Fruit fly (Drosophila melanogaster) whole organism, embryonic: ENCODE results near the gene drl.

Experiments used
- ATbp ChIP-seq: fragments of 200-800 bp; sonication (Bioruptor generic); optimal IDR thresholded peaks from 2 replicates; lab custom pipeline; 2017; ENCODE audit warnings: missing biosample characterization, mild to moderate bottlenecking, missing genetic modification characterization, missing genetic modification reagents
- CG10321 ChIP-seq: fragments of 200-800 bp; sonication (Bioruptor generic); IDR thresholded peaks from 2 replicates; pipeline ENCODE4 v1.3.6; 2022; ENCODE audit warnings: missing biosample characterization, missing genetic modification characterization
- CG11456 ChIP-seq: fragments of 200-800 bp; sonication (Bioruptor generic); IDR thresholded peaks from 3 replicates; pipeline ENCODE4 v1.3.6; 2022; ENCODE audit warnings: missing biosample characterization, missing genetic modification characterization
- CG11504 ChIP-seq: fragments of 200-800 bp; sonication (Bioruptor generic); optimal IDR thresholded peaks from 3 replicates; lab custom pipeline; 2019; ENCODE audit warnings: missing biosample characterization, mild to moderate bottlenecking, missing genetic modification characterization, moderate library complexity
- CG11696 ChIP-seq: fragments of 200-800 bp; sonication (Bioruptor generic); IDR thresholded peaks from 2 replicates; pipeline ENCODE4 v1.3.6; 2022; ENCODE audit warnings: missing biosample characterization, missing genetic modification characterization
- CG12071 ChIP-seq: fragments of 200-800 bp; sonication (Bioruptor generic); optimal IDR thresholded peaks from 3 replicates; lab custom pipeline; 2018; ENCODE audit warnings: missing biosample characterization, mild to moderate bottlenecking, missing genetic modification characterization
- CG13624 ChIP-seq: fragments of 200-800 bp; sonication (Bioruptor generic); optimal IDR thresholded peaks from 2 replicates; lab custom pipeline; 2016; ENCODE audit warnings: missing biosample characterization, missing genetic modification characterization
- CG14710 ChIP-seq: fragments of 200-800 bp; sonication (Bioruptor generic); optimal IDR thresholded peaks from 3 replicates; lab custom pipeline; 2019; ENCODE audit warnings: missing biosample characterization, mild to moderate bottlenecking, missing genetic modification characterization, moderate library complexity
- CG17361 ChIP-seq: fragments of 200-800 bp; sonication (Bioruptor generic); IDR thresholded peaks from 3 replicates; pipeline ENCODE4 v1.3.6; 2022; ENCODE audit warnings: missing biosample characterization, missing genetic modification characterization
- CG17385 ChIP-seq: fragments of 200-800 bp; sonication (Bioruptor generic); optimal IDR thresholded peaks from 3 replicates; lab custom pipeline; 2018; ENCODE audit warnings: missing biosample characterization, mild to moderate bottlenecking, missing genetic modification characterization
- CG17802 ChIP-seq: fragments of 200-800 bp; sonication (Bioruptor generic); optimal IDR thresholded peaks from 2 replicates; lab custom pipeline; 2018; ENCODE audit warnings: missing biosample characterization, mild to moderate bottlenecking, missing genetic modification characterization, moderate library complexity
- CG1832 ChIP-seq: fragments of 200-800 bp; sonication (Bioruptor generic); optimal IDR thresholded peaks from 2 replicates; lab custom pipeline; 2017; ENCODE audit warnings: missing biosample characterization, mild to moderate bottlenecking, missing genetic modification characterization, inconsistent platforms
- CG5953 ChIP-seq: fragments of 200-800 bp; sonication (Bioruptor generic); IDR thresholded peaks from 2 replicates; pipeline ENCODE4 v1.3.6; 2022; ENCODE audit warnings: missing biosample characterization, missing genetic modification characterization
- CG6175 ChIP-seq: fragments of 200-800 bp; sonication (Bioruptor generic); IDR thresholded peaks from 3 replicates; pipeline ENCODE4 v1.3.6; 2022; ENCODE audit warnings: missing biosample characterization, missing genetic modification characterization
- CG7987 ChIP-seq: fragments of 200-800 bp; sonication (Bioruptor generic); optimal IDR thresholded peaks from 2 replicates; lab custom pipeline; 2018; ENCODE audit warnings: missing biosample characterization, mild to moderate bottlenecking, missing genetic modification characterization, moderate library complexity
- CG9797 ChIP-seq: fragments of 200-800 bp; sonication (Bioruptor generic); optimal IDR thresholded peaks from 3 replicates; lab custom pipeline; 2018; ENCODE audit warnings: missing biosample characterization, mild to moderate bottlenecking, missing genetic modification characterization
- CoRest ChIP-seq: fragments of 200-800 bp; sonication (Bioruptor generic); optimal IDR thresholded peaks from 3 replicates; lab custom pipeline; 2018; ENCODE audit warnings: missing biosample characterization, mild to moderate bottlenecking, missing genetic modification characterization, moderate library complexity
- Dip2 ChIP-seq: fragments of 200-800 bp; sonication (Bioruptor generic); IDR thresholded peaks from 2 replicates; pipeline ENCODE4 v1.3.6; 2022; ENCODE audit warnings: missing biosample characterization, missing genetic modification characterization
- E2f2 ChIP-seq: fragments of 200-800 bp; sonication (Bioruptor generic); IDR thresholded peaks from 2 replicates; pipeline ENCODE4 v1.3.6; 2022; ENCODE audit warnings: missing biosample characterization, missing genetic modification characterization
- Elba2 ChIP-seq: fragments of 200-800 bp; sonication (Bioruptor generic); optimal IDR thresholded peaks from 3 replicates; lab custom pipeline; 2016; ENCODE audit warnings: missing biosample characterization, missing genetic modification characterization
- Fer2 ChIP-seq: fragments of 200-800 bp; sonication (Bioruptor generic); optimal IDR thresholded peaks from 2 replicates; lab custom pipeline; 2018; ENCODE audit warnings: missing biosample characterization, mild to moderate bottlenecking, missing genetic modification characterization, moderate library complexity
- HLHmδ ChIP-seq: fragments of 200-800 bp; sonication (Bioruptor generic); optimal IDR thresholded peaks from 2 replicates; lab custom pipeline; 2018; ENCODE audit warnings: missing biosample characterization, mild to moderate bottlenecking, missing genetic modification characterization, moderate library complexity
- Hand ChIP-seq: fragments of 200-800 bp; sonication (Bioruptor generic); optimal IDR thresholded peaks from 2 replicates; lab custom pipeline; 2017; ENCODE audit warnings: mild to moderate bottlenecking, missing biosample characterization, missing genetic modification reagents, missing genetic modification characterization
- Hmr ChIP-seq: fragments of 200-800 bp; sonication (Bioruptor generic); optimal IDR thresholded peaks from 3 replicates; lab custom pipeline; 2017; ENCODE audit warnings: mild to moderate bottlenecking, missing biosample characterization, missing genetic modification reagents, missing genetic modification characterization
- Hr51 ChIP-seq, 2 experiments: fragments of 200-800 bp; sonication (Bioruptor generic); optimal IDR thresholded peaks; 2 replicates in 1 of 2; 3 replicates in 1 of 2; lab custom pipeline; 2016 to 2018; ENCODE audit warnings: missing biosample characterization in 2 of 2, missing genetic modification characterization in 2 of 2, mild to moderate bottlenecking in 1 of 2, moderate library complexity in 1 of 2
- Kr ChIP-seq: fragments of 200-800 bp; sonication (Bioruptor generic); optimal IDR thresholded peaks from 2 replicates; lab custom pipeline; 2017; ENCODE audit warnings: missing biosample characterization, mild to moderate bottlenecking, missing genetic modification characterization
- Rfx ChIP-seq: fragments of 200-800 bp; sonication (Bioruptor generic); IDR thresholded peaks from 2 replicates; pipeline ENCODE4 v1.3.6; 2022; ENCODE audit warnings: missing biosample characterization, missing genetic modification characterization
- TFAM ChIP-seq: fragments of 200-800 bp; sonication (Bioruptor generic); optimal IDR thresholded peaks from 2 replicates; lab custom pipeline; 2017; ENCODE audit warnings: missing biosample characterization, missing genetic modification characterization, inconsistent platforms
- abd-A ChIP-seq: fragments of 200-800 bp; sonication (Bioruptor generic); optimal IDR thresholded peaks from 3 replicates; lab custom pipeline; 2019; ENCODE audit warnings: missing biosample characterization, mild to moderate bottlenecking, missing genetic modification characterization, moderate library complexity
- ap ChIP-seq: fragments of 200-800 bp; sonication (Bioruptor generic); IDR thresholded peaks from 2 replicates; pipeline ENCODE4 v1.3.6; 2022; ENCODE audit warnings: missing biosample characterization, missing genetic modification characterization
- ato ChIP-seq: fragments of 200-800 bp; sonication (Bioruptor generic); IDR thresholded peaks from 2 replicates; pipeline ENCODE4 v1.3.6; 2022; ENCODE audit warnings: missing biosample characterization, missing genetic modification characterization; ENCODE audit not compliant: partially characterized antibody
- bowl ChIP-seq: fragments of 200-800 bp; sonication (Bioruptor generic); IDR thresholded peaks from 2 replicates; pipeline ENCODE4 v1.3.6; 2022; ENCODE audit warnings: missing biosample characterization, missing genetic modification characterization
- bsh ChIP-seq, 2 experiments: fragments of 200-800 bp; sonication (Bioruptor generic); optimal IDR thresholded peaks; 2 replicates each; lab custom pipeline; 2017 to 2018; ENCODE audit warnings: mild to moderate bottlenecking in 2 of 2, missing biosample characterization in 2 of 2, missing genetic modification characterization in 2 of 2, moderate library complexity in 1 of 2
- cato ChIP-seq: fragments of 200-800 bp; sonication (Bioruptor generic); optimal IDR thresholded peaks from 2 replicates; lab custom pipeline; 2016; ENCODE audit warnings: missing biosample characterization, missing genetic modification characterization, borderline replicate concordance
- chinmo ChIP-seq: fragments of 200-800 bp; sonication (Bioruptor generic); IDR thresholded peaks from 4 replicates; pipeline ENCODE4 v1.3.6; 2022; ENCODE audit warnings: missing biosample characterization, missing genetic modification characterization; ENCODE audit not compliant: partially characterized antibody
- crc ChIP-seq: fragments of 200-800 bp; sonication (Bioruptor generic); optimal IDR thresholded peaks from 2 replicates; lab custom pipeline; 2016; ENCODE audit warnings: missing biosample characterization, missing genetic modification characterization
- gcm ChIP-seq: fragments of 200-800 bp; sonication (Bioruptor generic); optimal IDR thresholded peaks from 2 replicates; lab custom pipeline; 2019; ENCODE audit warnings: missing biosample characterization, mild to moderate bottlenecking, missing genetic modification characterization, moderate library complexity
- gem ChIP-seq: fragments of 200-800 bp; sonication (Bioruptor generic); optimal IDR thresholded peaks from 2 replicates; lab custom pipeline; 2019; ENCODE audit warnings: missing biosample characterization, mild to moderate bottlenecking, missing genetic modification characterization, moderate library complexity
- hbn ChIP-seq: fragments of 200-800 bp; sonication (Bioruptor generic); IDR thresholded peaks from 2 replicates; pipeline ENCODE4 v1.3.6; 2022; ENCODE audit warnings: missing biosample characterization, missing genetic modification characterization; ENCODE audit not compliant: partially characterized antibody
- jing ChIP-seq: fragments of 200-800 bp; sonication (Bioruptor generic); optimal IDR thresholded peaks from 2 replicates; lab custom pipeline; 2018; ENCODE audit warnings: missing biosample characterization, mild to moderate bottlenecking, missing genetic modification characterization
- kay ChIP-seq: fragments of 200-800 bp; sonication (Bioruptor generic); optimal IDR thresholded peaks from 2 replicates; lab custom pipeline; 2016; ENCODE audit warnings: missing biosample characterization, missing genetic modification characterization
- kni ChIP-seq: fragments of 200-800 bp; sonication (Bioruptor generic); optimal IDR thresholded peaks from 3 replicates; lab custom pipeline; 2017; ENCODE audit warnings: mild to moderate bottlenecking, missing biosample characterization, missing genetic modification reagents, missing genetic modification characterization
- nom ChIP-seq: fragments of 200-800 bp; sonication (Bioruptor generic); optimal IDR thresholded peaks from 2 replicates; lab custom pipeline; 2017; ENCODE audit warnings: missing biosample characterization, missing genetic modification characterization, mild to moderate bottlenecking, moderate library complexity, missing genetic modification reagents
- pfk ChIP-seq: fragments of 200-800 bp; sonication (Bioruptor generic); optimal IDR thresholded peaks from 2 replicates; lab custom pipeline; 2018; ENCODE audit warnings: missing biosample characterization, mild to moderate bottlenecking, missing genetic modification characterization, moderate library complexity
- twi ChIP-seq: fragments of 200-800 bp; optimal IDR thresholded peaks from 2 replicates; lab custom pipeline; 2019; ENCODE audit warnings: missing biosample characterization, mild to moderate bottlenecking, missing genetic modification characterization, moderate library complexity
- unpg ChIP-seq: fragments of 200-800 bp; sonication (Bioruptor generic); optimal IDR thresholded peaks from 3 replicates; lab custom pipeline; 2018; ENCODE audit warnings: missing biosample characterization, mild to moderate bottlenecking, missing genetic modification characterization, moderate library complexity
- vnd ChIP-seq: fragments of 200-800 bp; sonication (Bioruptor generic); IDR thresholded peaks from 3 replicates; pipeline ENCODE4 v1.3.6; 2022; ENCODE audit warnings: missing biosample characterization, missing genetic modification characterization; ENCODE audit not compliant: partially characterized antibody
- vvl ChIP-seq: fragments of 200-800 bp; sonication (Bioruptor generic); IDR thresholded peaks from 2 replicates; pipeline ENCODE4 v1.3.6; 2022; ENCODE audit warnings: missing biosample characterization, missing genetic modification characterization
- z ChIP-seq: fragments of 200-800 bp; sonication (Bioruptor generic); IDR thresholded peaks from 3 replicates; pipeline ENCODE4 v1.3.6; 2022; ENCODE audit warnings: missing biosample characterization, missing genetic modification characterization

The drl gene

DNA sequence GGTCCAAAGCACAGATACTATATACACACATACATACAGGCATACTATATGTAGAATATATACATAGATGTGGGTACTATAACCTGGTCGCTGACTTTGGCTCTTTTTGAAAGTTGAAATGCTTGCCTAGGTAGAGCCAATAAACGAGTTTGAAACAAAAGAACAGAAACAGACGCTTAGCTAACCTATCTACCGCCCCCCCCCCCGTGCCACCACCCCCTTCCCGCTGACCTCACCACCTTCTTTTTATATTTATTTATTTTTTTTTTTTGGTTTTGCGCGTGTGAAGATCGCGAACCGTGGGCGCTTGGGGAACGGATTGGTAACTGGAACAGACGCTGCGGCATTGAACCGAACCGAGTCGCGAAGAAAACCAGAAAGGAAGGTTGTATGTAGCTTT is 46.0 kb upstream of the drl start (continued):
- TF ChIP-seq CG9797 (GFP tag; lab: Kevin White, UChicago) (no peak), kay (GFP tag; lab: Kevin White, UChicago) (no peak), CG1832 (no peak), bsh (GFP tag; optimal IDR thresholded peaks at IDR 0.05; lab: Kevin White, UChicago) (peak in 1 of 2 experiments; percentile 19), Hr51 (GFP tag; optimal IDR thresholded peaks at IDR 0.05; lab: Kevin White, UChicago) (no peak), ATbp (no peak), bowl (GFP tag; lab: Robert Waterston, UW) (no peak), gem (no peak), Fer2 (no peak), CG7987 (GFP tag; lab: Kevin White, UChicago) (no peak), CG6175 (GFP tag; lab: Robert Waterston, UW) (peak; percentile 60; the same call in 1 of the 3 replicates), pfk (GFP tag; lab: Kevin White, UChicago) (peak; percentile 88), CG14710 (no peak), CG13624 (GFP tag; lab: Kevin White, UChicago) (no peak), CG12071 (GFP tag; lab: Kevin White, UChicago) (no peak), ap (GFP tag; lab: Robert Waterston, UW) (no peak), nom (GFP tag; lab: Kevin White, UChicago) (peak; percentile 83), Kr (GFP tag; lab: Kevin White, UChicago) (no peak)

DNA sequence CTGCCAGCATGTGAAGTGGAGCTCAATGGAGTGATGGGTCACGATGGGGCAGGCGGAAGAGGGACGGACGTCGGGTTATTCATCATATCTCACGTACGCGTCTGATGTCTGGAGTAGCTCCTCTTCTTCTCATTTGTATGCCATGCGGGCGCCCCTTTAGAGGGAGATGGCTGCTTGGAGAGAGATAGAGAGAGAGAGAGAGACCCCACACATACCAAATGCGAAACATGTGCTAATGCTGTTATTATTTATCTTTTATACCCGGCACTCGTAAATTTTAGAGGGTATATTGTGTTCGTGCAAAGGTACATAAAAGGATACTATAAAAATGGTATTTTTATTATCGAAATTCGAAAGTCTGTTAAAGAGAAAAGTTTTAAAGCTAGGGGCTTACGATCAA is 44.1 kb upstream of the drl start:
- TF ChIP-seq twi (tag; lab: Kevin White, UChicago): peak; percentile 92
- TF ChIP-seq cato (GFP tag; lab: Kevin White, UChicago): no peak
- peak; percentile 17 for TF ChIP-seq kni (GFP tag; lab: Kevin White, UChicago)
- TF ChIP-seq CG11696 (GFP tag; lab: Robert Waterston, UW): no peak
- no peak for TF ChIP-seq unpg
- peak; percentile 8 for TF ChIP-seq Hmr (GFP tag; lab: Kevin White, UChicago)
- TF ChIP-seq HLHmδ: no peak
- TF ChIP-seq CG17802 (tag; lab: Kevin White, UChicago): no peak
- no peak for TF ChIP-seq crc
- TF ChIP-seq chinmo (GFP tag; lab: Robert Waterston, UW): 0 out of 4 replicates have a peak, but pooled peaks have one; percentile 63
- TF ChIP-seq ato (GFP tag; lab: Robert Waterston, UW): peak; percentile 17; the same call in 1 of the 2 replicates
- TF ChIP-seq CG5953 (GFP tag; lab: Robert Waterston, UW): no peak
- no peak for TF ChIP-seq TFAM (GFP tag; lab: Kevin White, UChicago)
- peak; percentile 28 for TF ChIP-seq pfk (GFP tag; lab: Kevin White, UChicago)
- TF ChIP-seq Rfx (GFP tag; lab: Robert Waterston, UW): 0 out of 2 replicates have a peak, but pooled peaks have one; percentile 32
- no peak for TF ChIP-seq Hand (GFP tag; lab: Kevin White, UChicago)
- TF ChIP-seq gcm: peak; percentile 92
- peak; percentile 56 for TF ChIP-seq CG17385
- no peak for TF ChIP-seq CG17361
- TF ChIP-seq vvl (GFP tag; lab: Robert Waterston, UW): peak; percentile 77
- TF ChIP-seq CoRest (tag; lab: Kevin White, UChicago): no peak
- no peak for TF ChIP-seq CG11504 (tag; lab: Kevin White, UChicago)
- TF ChIP-seq E2f2 (GFP tag; lab: Robert Waterston, UW): no peak
- TF ChIP-seq z: 0 out of 3 replicates have a peak, but pooled peaks have one; percentile 24
- no peak for TF ChIP-seq vnd
- no peak for TF ChIP-seq CG11456 (GFP tag; lab: Robert Waterston, UW)
- TF ChIP-seq Dip2 (GFP tag; lab: Robert Waterston, UW): no peak
- TF ChIP-seq hbn (GFP tag; lab: Robert Waterston, UW): no peak
- no peak for TF ChIP-seq Elba2 (GFP tag; lab: Kevin White, UChicago)
- peak; percentile 12 for TF ChIP-seq abd-A (tag; lab: Kevin White, UChicago)
- TF ChIP-seq gem: no peak
- no peak for TF ChIP-seq jing (GFP tag; lab: Kevin White, UChicago)
- TF ChIP-seq CG10321 (GFP tag; lab: Robert Waterston, UW): 0 out of 2 replicates have a peak, but pooled peaks have one; percentile 33
